Worm (Caenorhabditis elegans) whole organism, young adult: ENCODE measurements around the gene T05G5.4.
A peak's percentile ranks its signal among the peaks of the same experiment; 100 is the strongest.

Source experiments
- F10E7.11 ChIP-seq: sonication (generic microtip); optimal IDR thresholded peaks from 2 replicates; lab custom pipeline; 2017; ENCODE audit warnings: mild to moderate bottlenecking, missing genetic modification characterization, moderate library complexity, missing compliant biosample characterization
- F37B4.10 ChIP-seq: fragments of 200-800 bp; sonication (Bioruptor generic); IDR thresholded peaks from 2 replicates; pipeline ENCODE4 v1.3.6; 2022; ENCODE audit warnings: missing genetic modification characterization, missing compliant biosample characterization
- F39B2.1 ChIP-seq: fragments of 200-800 bp; sonication (Bioruptor generic); IDR thresholded peaks from 2 replicates; pipeline ENCODE4 v1.3.6; 2022; ENCODE audit warnings: missing genetic modification reagents, missing genetic modification characterization, missing compliant biosample characterization
- F52B5.7 ChIP-seq: sonication (generic microtip); optimal IDR thresholded peaks from 2 replicates; lab custom pipeline; 2016; ENCODE audit warnings: mild to moderate bottlenecking, missing genetic modification characterization, missing compliant biosample characterization
- K11D2.4 ChIP-seq: fragments of 200-800 bp; sonication (Bioruptor generic); IDR thresholded peaks from 2 replicates; pipeline ENCODE4 v1.3.6; 2022; ENCODE audit warnings: missing genetic modification reagents, missing genetic modification characterization, missing compliant biosample characterization
- Y53G8AR.9 ChIP-seq: fragments of 200-800 bp; sonication (Bioruptor generic); conservative IDR thresholded peaks from 2 replicates; pipeline ENCODE4 v1.3.6; 2022; ENCODE audit warnings: missing genetic modification reagents, missing genetic modification characterization, missing compliant biosample characterization
- Y56A3A.18 ChIP-seq: fragments of 200-800 bp; sonication (Bioruptor generic); IDR thresholded peaks from 2 replicates; pipeline ENCODE4 v1.3.6; 2022; ENCODE audit warnings: missing genetic modification reagents, missing genetic modification characterization, missing compliant biosample characterization
- ZK185.1 ChIP-seq: sonication (generic microtip); optimal IDR thresholded peaks from 2 replicates; lab custom pipeline; 2016; ENCODE audit warnings: mild to moderate bottlenecking, missing genetic modification characterization, missing compliant biosample characterization; ENCODE audit not compliant: poor library complexity, severe bottlenecking
- aptf-3 ChIP-seq: fragments of 200-800 bp; sonication (Bioruptor generic); IDR thresholded peaks from 2 replicates; pipeline ENCODE4 v1.3.6; 2022; ENCODE audit warnings: missing genetic modification characterization, missing compliant biosample characterization
- attf-3 ChIP-seq: fragments of 200-800 bp; sonication (Bioruptor generic); conservative IDR thresholded peaks from 2 replicates; pipeline ENCODE4 v1.3.6; 2022; ENCODE audit warnings: missing genetic modification reagents, missing genetic modification characterization, missing compliant biosample characterization
- attf-5 ChIP-seq: fragments of 200-800 bp; sonication (Bioruptor generic); optimal IDR thresholded peaks from 2 replicates; lab custom pipeline; 2018; ENCODE audit warnings: mild to moderate bottlenecking, missing genetic modification characterization, missing compliant biosample characterization
- cebp-2 ChIP-seq: fragments of 200-800 bp; sonication (Bioruptor generic); IDR thresholded peaks from 2 replicates; pipeline ENCODE4 v1.3.6; 2022; ENCODE audit warnings: missing genetic modification characterization, missing compliant biosample characterization
- ceh-27 ChIP-seq: fragments of 200-800 bp; sonication (Bioruptor generic); optimal IDR thresholded peaks from 2 replicates; lab custom pipeline; 2018; ENCODE audit warnings: mild to moderate bottlenecking, missing genetic modification characterization, moderate library complexity, missing compliant biosample characterization
- ceh-40 ChIP-seq: fragments of 200-800 bp; sonication (Bioruptor generic); IDR thresholded peaks from 2 replicates; pipeline ENCODE4 v1.3.6; 2022; ENCODE audit warnings: missing genetic modification characterization, missing compliant biosample characterization
- ceh-79 ChIP-seq: sonication (generic microtip); optimal IDR thresholded peaks from 2 replicates; lab custom pipeline; 2017; ENCODE audit warnings: mild to moderate bottlenecking, missing genetic modification characterization, missing compliant biosample characterization
- die-1 ChIP-seq: sonication (generic microtip); optimal IDR thresholded peaks from 2 replicates; lab custom pipeline; 2016; ENCODE audit warnings: missing genotype, mild to moderate bottlenecking, missing genetic modification characterization, missing compliant biosample characterization
- efl-1 ChIP-seq: fragments of 150-350 bp; optimal IDR thresholded peaks from 2 replicates; lab custom pipeline; 2014; ENCODE audit warnings: missing biosample characterization, missing genetic modification reagents, missing genetic modification characterization
- egrh-3 ChIP-seq: fragments of 200-800 bp; sonication (Bioruptor generic); IDR thresholded peaks from 2 replicates; pipeline ENCODE4 v1.3.6; 2022; ENCODE audit warnings: missing genetic modification reagents, missing genetic modification characterization, missing compliant biosample characterization
- ekl-4 ChIP-seq: fragments of 200-800 bp; sonication (Bioruptor generic); IDR thresholded peaks from 2 replicates; pipeline ENCODE4 v1.3.6; 2022; ENCODE audit warnings: missing genetic modification reagents, missing genetic modification characterization, missing compliant biosample characterization
- fkh-3 ChIP-seq: sonication (generic microtip); optimal IDR thresholded peaks from 2 replicates; lab custom pipeline; 2016; ENCODE audit warnings: mild to moderate bottlenecking, missing genetic modification characterization, missing compliant biosample characterization
- gei-17 ChIP-seq: fragments of 200-800 bp; sonication (Bioruptor generic); optimal IDR thresholded peaks from 2 replicates; lab custom pipeline; 2018; ENCODE audit warnings: mild to moderate bottlenecking, missing genetic modification characterization, missing compliant biosample characterization
- him-1 ChIP-seq: sonication (generic microtip); optimal IDR thresholded peaks from 2 replicates; lab custom pipeline; 2016; ENCODE audit warnings: missing genotype, missing genetic modification reagents, missing genetic modification characterization, missing compliant biosample characterization
- hlh-12 ChIP-seq: sonication (generic microtip); optimal IDR thresholded peaks from 2 replicates; lab custom pipeline; 2016; ENCODE audit warnings: missing genetic modification characterization, missing compliant biosample characterization
- hlh-26 ChIP-seq: fragments of 200-800 bp; sonication (Bioruptor generic); conservative IDR thresholded peaks from 2 replicates; pipeline ENCODE4 v1.3.6; 2022; ENCODE audit warnings: missing genetic modification reagents, missing genetic modification characterization, missing compliant biosample characterization
- lag-1 ChIP-seq: fragments of 200-800 bp; sonication (Bioruptor generic); IDR thresholded peaks from 2 replicates; pipeline ENCODE4 v1.3.6; 2022; ENCODE audit warnings: missing genetic modification reagents, missing genetic modification characterization, missing compliant biosample characterization
- lin-26 ChIP-seq: fragments of 200-800 bp; sonication (Bioruptor generic); IDR thresholded peaks from 2 replicates; pipeline ENCODE4 v1.3.6; 2022; ENCODE audit warnings: missing genetic modification reagents, missing genetic modification characterization, missing compliant biosample characterization
- lin-40 ChIP-seq: sonication (generic microtip); optimal IDR thresholded peaks from 2 replicates; lab custom pipeline; 2016; ENCODE audit warnings: missing genetic modification characterization, mild to moderate bottlenecking, missing compliant biosample characterization, missing genotype, missing genetic modification reagents
- lin-54 ChIP-seq: fragments of 200-800 bp; sonication (Bioruptor generic); optimal IDR thresholded peaks from 2 replicates; lab custom pipeline; 2018; ENCODE audit warnings: mild to moderate bottlenecking, missing genetic modification characterization, missing compliant biosample characterization
- lsl-1 ChIP-seq: fragments of 200-800 bp; sonication (Bioruptor generic); optimal IDR thresholded peaks from 2 replicates; lab custom pipeline; 2018; ENCODE audit warnings: mild to moderate bottlenecking, missing genetic modification characterization, moderate library complexity, missing compliant biosample characterization
- madf-6 ChIP-seq: fragments of 200-800 bp; sonication (Bioruptor generic); IDR thresholded peaks from 2 replicates; pipeline ENCODE4 v1.3.6; 2022; ENCODE audit warnings: missing genetic modification reagents, missing genetic modification characterization, missing compliant biosample characterization
- mel-28 ChIP-seq: sonication (generic microtip); optimal IDR thresholded peaks from 2 replicates; lab custom pipeline; 2016; ENCODE audit warnings: borderline replicate concordance, mild to moderate bottlenecking, missing genetic modification characterization, missing compliant biosample characterization
- nfya-2 ChIP-seq: fragments of 200-800 bp; sonication (Bioruptor generic); IDR thresholded peaks from 2 replicates; pipeline ENCODE4 v1.3.6; 2022; ENCODE audit warnings: missing genetic modification reagents, missing genetic modification characterization, missing compliant biosample characterization
- nhr-27 ChIP-seq: fragments of 200-800 bp; sonication (Bioruptor generic); optimal IDR thresholded peaks from 2 replicates; lab custom pipeline; 2018; ENCODE audit warnings: mild to moderate bottlenecking, missing genetic modification characterization, moderate library complexity, missing compliant biosample characterization
- nhr-80 ChIP-seq: sonication (generic microtip); optimal IDR thresholded peaks from 2 replicates; lab custom pipeline; 2016; ENCODE audit warnings: missing genetic modification characterization, missing compliant biosample characterization
- nhr-90 ChIP-seq: sonication (generic microtip); optimal IDR thresholded peaks from 2 replicates; lab custom pipeline; 2016; ENCODE audit warnings: missing genotype, mild to moderate bottlenecking, missing genetic modification characterization, missing compliant biosample characterization
- repo-1 ChIP-seq: sonication (generic microtip); optimal IDR thresholded peaks from 2 replicates; lab custom pipeline; 2017; ENCODE audit warnings: mild to moderate bottlenecking, missing genetic modification characterization, missing compliant biosample characterization
- sdz-38 ChIP-seq: sonication (generic microtip); optimal IDR thresholded peaks from 2 replicates; lab custom pipeline; 2016; ENCODE audit warnings: missing genotype, missing genetic modification characterization, missing compliant biosample characterization
- sea-2 ChIP-seq: fragments of 200-800 bp; sonication (Bioruptor generic); IDR thresholded peaks from 2 replicates; pipeline ENCODE4 v1.3.6; 2022; ENCODE audit warnings: missing genetic modification characterization, missing compliant biosample characterization
- snpc-4 ChIP-seq, 5 experiments: fragments of 150-350 bp in 1 of 5; sonication (generic microtip) in 4 of 5; optimal IDR thresholded peaks; 2 replicates each; lab custom pipeline; 2014 to 2018; ENCODE audit warnings: missing genetic modification characterization in 5 of 5, missing biosample characterization in 3 of 5, antibody characterized with exemption in 2 of 5, mild to moderate bottlenecking in 2 of 5, missing compliant biosample characterization in 2 of 5, missing genotype in 2 of 5, moderate library complexity in 2 of 5, missing genetic modification reagents in 1 of 5
- tbp1 ChIP-seq: fragments of 200-800 bp; sonication (Bioruptor generic); optimal IDR thresholded peaks from 2 replicates; lab custom pipeline; 2018; ENCODE audit warnings: mild to moderate bottlenecking, missing genetic modification characterization, missing compliant biosample characterization
- unc-62 ChIP-seq: fragments of 150-350 bp; optimal IDR thresholded peaks from 2 replicates; lab custom pipeline; 2014; ENCODE audit warnings: missing biosample characterization, missing genetic modification reagents, missing genetic modification characterization

The T05G5.4 gene

ce11 chrIII:9751074-9751473 is 2.3 kb downstream of the T05G5.4 start, which contains the start of gene T05G5.5:
Gene T05G5.5 (minus strand): TSS chrIII:9751432.
- TF ChIP-seq lin-40 (tag; lab: Kevin White, UChicago), result no peak
- no peak for TF ChIP-seq mel-28 (tag; lab: Kevin White, UChicago)
- no peak for TF ChIP-seq egrh-3
- TF ChIP-seq F52B5.7 (tag; lab: Kevin White, UChicago), result no peak
- TF ChIP-seq attf-5 (GFP tag; lab: Kevin White, UChicago), result no peak
- no peak for TF ChIP-seq lin-26 (GFP tag; lab: Robert Waterston, UW)
- TF ChIP-seq sdz-38 (tag; lab: Kevin White, UChicago), result no peak
- TF ChIP-seq unc-62 (GFP tag; lab: Kevin White, UChicago), result no peak
- TF ChIP-seq him-1 (tag; lab: Kevin White, UChicago), result no peak
- no peak for TF ChIP-seq nhr-90
- TF ChIP-seq die-1 (tag; lab: Kevin White, UChicago), result no peak
- no peak for TF ChIP-seq hlh-26 (GFP tag; lab: Robert Waterston, UW)
- TF ChIP-seq F37B4.10, result no peak
- TF ChIP-seq Y53G8AR.9 (GFP tag; lab: Robert Waterston, UW), result peak; percentile 68; the same call in 1 of the 2 replicates
- no peak for TF ChIP-seq lag-1 (GFP tag; lab: Robert Waterston, UW)
- TF ChIP-seq attf-3 (GFP tag; lab: Robert Waterston, UW), result no peak
- TF ChIP-seq efl-1 (GFP tag; lab: Kevin White, UChicago), result no peak
- no peak for TF ChIP-seq gei-17
- no peak for TF ChIP-seq ceh-40 (GFP tag; lab: Robert Waterston, UW)
- TF ChIP-seq madf-6, result peak; percentile 28; the same call in 1 of the 2 replicates
- no peak for TF ChIP-seq aptf-3
- TF ChIP-seq snpc-4 (GFP tag; optimal IDR thresholded peaks at IDR 0.05; lab: Kevin White, UChicago), result no peak
- no peak for TF ChIP-seq snpc-4 (tag; optimal IDR thresholded peaks at IDR 0.05; lab: Kevin White, UChicago)
- TF ChIP-seq nfya-2 (GFP tag; lab: Robert Waterston, UW), result no peak
- no peak for TF ChIP-seq F39B2.1 (GFP tag; lab: Robert Waterston, UW)
- no peak for TF ChIP-seq tbp1 (GFP tag; lab: Kevin White, UChicago)
- TF ChIP-seq K11D2.4 (GFP tag; lab: Robert Waterston, UW), result no peak
- no peak for TF ChIP-seq lsl-1 (GFP tag; lab: Kevin White, UChicago)
- no peak for TF ChIP-seq sea-2 (GFP tag; lab: Robert Waterston, UW)
- 0 out of 2 replicates have a peak, but pooled peaks have one; percentile 18 for TF ChIP-seq ekl-4
- peak; percentile 65 for TF ChIP-seq repo-1 (tag; lab: Kevin White, UChicago)
- no peak for TF ChIP-seq fkh-3 (tag; lab: Kevin White, UChicago)
- TF ChIP-seq nhr-27, result no peak
- TF ChIP-seq F10E7.11 (tag; lab: Kevin White, UChicago), result no peak
- TF ChIP-seq hlh-12 (tag; lab: Kevin White, UChicago), result no peak
- TF ChIP-seq ceh-79, result no peak
- peak; percentile 28 for TF ChIP-seq nhr-80 (tag; lab: Kevin White, UChicago)
- TF ChIP-seq lin-54 (GFP tag; lab: Kevin White, UChicago), result peak; percentile 36
- no peak for TF ChIP-seq ZK185.1
- no peak for TF ChIP-seq ceh-27
- peak; percentile 44; the same call in 1 of the 2 replicates for TF ChIP-seq Y56A3A.18
- TF ChIP-seq cebp-2 (GFP tag; lab: Robert Waterston, UW), result no peak
